Worm (Caenorhabditis elegans): Measurements from ENCODE around the gene daf-6.

daf-6 gene

DNA sequence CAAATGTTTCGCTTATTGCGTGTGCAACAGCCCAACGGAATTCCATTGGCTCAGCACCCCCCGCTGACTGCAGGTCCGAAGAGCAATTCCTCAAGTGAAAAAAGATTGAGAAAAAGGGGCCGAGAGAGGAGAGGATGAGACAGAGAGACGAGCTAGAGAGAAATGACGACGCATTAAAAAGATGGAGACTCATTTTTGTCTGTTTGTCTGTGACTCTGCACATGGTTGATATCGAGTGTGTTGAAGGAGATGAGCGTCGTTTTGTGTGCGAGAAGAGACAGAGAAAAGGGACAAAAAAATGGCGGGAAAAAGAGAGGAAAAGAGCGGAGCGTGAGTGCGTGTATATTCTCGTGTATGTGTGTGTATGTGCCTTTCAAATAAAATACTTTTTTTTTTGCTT, 47.3 kb upstream of the daf-6 start (continued):
- TF ChIP-seq D2030.7 (GFP tag; IDR thresholded peaks at IDR 0.05) (no peak), F57C9.4 (tag; optimal IDR thresholded peaks at IDR 0.05) (no peak), F10E7.11 (tag; optimal IDR thresholded peaks at IDR 0.05) (no peak), ccch-3 (GFP tag; optimal IDR thresholded peaks at IDR 0.05) (no peak), mxl-1 (tag; optimal IDR thresholded peaks at IDR 0.05) (no peak), die-1 (tag; optimal IDR thresholded peaks at IDR 0.05) (peak; percentile 17), lir-1 (GFP tag; conservative IDR thresholded peaks at IDR 0.05) (0 out of 2 replicates have a peak, but pooled peaks have one; percentile 11), bed-1 (GFP tag; IDR thresholded peaks at IDR 0.05) (no peak), hlh-12 (tag; optimal IDR thresholded peaks at IDR 0.05) (no peak), mcd-1 (GFP tag; IDR thresholded peaks at IDR 0.05) (peak; percentile 55), rcor-1 (GFP tag; IDR thresholded peaks at IDR 0.05) (0 out of 2 replicates have a peak, but pooled peaks have one; percentile 36), ceh-27 (GFP tag; optimal IDR thresholded peaks at IDR 0.05) (peak; percentile 90), madf-10 (tag; optimal IDR thresholded peaks at IDR 0.05) (peak; percentile 78), K12H6.12 (tag; optimal IDR thresholded peaks at IDR 0.05) (peak; percentile 82), ztf-6 (GFP tag; IDR thresholded peaks at IDR 0.05) (peak; percentile 28; the same call in 1 of the 2 replicates), cebp-2 (GFP tag; IDR thresholded peaks at IDR 0.05) (no peak), egrh-3 (GFP tag; IDR thresholded peaks at IDR 0.05) (no peak; the same call in 1 of the 2 replicates), nfyb-1 (GFP tag; IDR thresholded peaks at IDR 0.05) (peak; percentile 69; the same call in 1 of the 2 replicates), lin-40 (tag; optimal IDR thresholded peaks at IDR 0.05) (peak; percentile 89), bed-2 (GFP tag; IDR thresholded peaks at IDR 0.05) (peak; percentile 58; the same call in 1 of the 2 replicates), pha-4 (tag; optimal IDR thresholded peaks at IDR 0.05) (peak; percentile 53), ztf-26 (tag; optimal IDR thresholded peaks at IDR 0.05) (peak; percentile 57), somi-1 (GFP tag; optimal IDR thresholded peaks at IDR 0.05) (peak; percentile 81), F23B12.7 (tag; optimal IDR thresholded peaks at IDR 0.05; ENCODE audit: insufficient read depth) (peak; percentile 33), dpl-1 (GFP tag; optimal IDR thresholded peaks at IDR 0.05) (peak; percentile 19), chd-7 (tag; optimal IDR thresholded peaks at IDR 0.05) (peak; percentile 53), ceh-58 (GFP tag; IDR thresholded peaks at IDR 0.05) (no peak)

DNA sequence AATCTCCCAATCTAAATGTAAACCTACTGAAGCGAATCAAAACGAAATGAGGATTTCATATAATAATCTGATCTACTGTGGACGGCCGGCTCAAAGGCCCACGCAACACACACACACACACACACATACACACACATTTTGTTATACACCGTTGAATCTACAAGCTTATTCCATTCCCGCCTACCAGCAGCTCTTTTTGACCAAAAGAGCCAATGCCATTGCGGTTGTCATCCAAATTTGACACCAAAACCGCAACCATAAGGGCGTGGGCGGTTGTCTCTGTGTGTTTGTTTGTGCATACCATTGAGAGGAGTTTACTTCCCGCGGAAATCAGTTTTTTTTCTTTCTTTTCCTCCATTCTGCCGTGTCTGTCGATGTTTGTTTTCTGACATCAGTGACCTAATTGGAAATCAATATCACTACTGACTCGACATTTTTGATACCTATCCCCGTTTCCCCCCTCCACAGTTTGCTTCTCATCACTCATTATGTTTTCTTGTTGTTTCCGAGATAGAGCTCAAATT, 45.4 kb upstream of the daf-6 start:
- TF ChIP-seq nfya-2 (GFP tag; IDR thresholded peaks at IDR 0.05) (no peak), mcd-1 (GFP tag; IDR thresholded peaks at IDR 0.05) (no peak), Y53G8AR.9 (GFP tag; conservative IDR thresholded peaks at IDR 0.05) (no peak), rcor-1 (GFP tag; IDR thresholded peaks at IDR 0.05) (no peak), Y56A3A.18 (GFP tag; IDR thresholded peaks at IDR 0.05) (no peak), attf-5 (GFP tag; optimal IDR thresholded peaks at IDR 0.05) (no peak), dox-1 (GFP tag; IDR thresholded peaks at IDR 0.05) (no peak), aptf-2 (GFP tag; conservative IDR thresholded peaks at IDR 0.05) (no peak), lsy-27 (tag; optimal IDR thresholded peaks at IDR 0.05; ENCODE audit: borderline replicate concordance, insufficient read depth) (no peak), nhr-179 (tag; optimal IDR thresholded peaks at IDR 0.05) (no peak), sptf-2 (GFP tag; optimal IDR thresholded peaks at IDR 0.05) (no peak), ceh-58 (GFP tag; IDR thresholded peaks at IDR 0.05) (no peak), ztf-28 (GFP tag; IDR thresholded peaks at IDR 0.05) (no peak), nfya-1 (tag; optimal IDR thresholded peaks at IDR 0.05; ENCODE audit: borderline replicate concordance, insufficient read depth) (no peak), Y67H2A.10 (GFP tag; conservative IDR thresholded peaks at IDR 0.05) (no peak), him-1 (tag; optimal IDR thresholded peaks at IDR 0.05) (no peak), nhr-80 (tag; optimal IDR thresholded peaks at IDR 0.05) (no peak), nfyb-1 (GFP tag; IDR thresholded peaks at IDR 0.05) (no peak)

Data from whole organism, young adult.